Worm (Caenorhabditis elegans): ENCODE measurements around the gene nlp-46.

ce11 chrV:12512773-12513172 is 6.7 kb upstream of the nlp-46 start, which contains the start of the genes T28H10.2 and lgmn-1:
- TF ChIP-seq ref-1 (GFP tag; conservative IDR thresholded peaks at IDR 0.05), result no peak
- no peak for TF ChIP-seq flt-1 (GFP tag; IDR thresholded peaks at IDR 0.05)
- TF ChIP-seq T22C8.4 (GFP tag; IDR thresholded peaks at IDR 0.05), result no peak
